Fruit fly (Drosophila melanogaster): ENCODE data around the gene Idgf2.

Gene Idgf2

DNA sequence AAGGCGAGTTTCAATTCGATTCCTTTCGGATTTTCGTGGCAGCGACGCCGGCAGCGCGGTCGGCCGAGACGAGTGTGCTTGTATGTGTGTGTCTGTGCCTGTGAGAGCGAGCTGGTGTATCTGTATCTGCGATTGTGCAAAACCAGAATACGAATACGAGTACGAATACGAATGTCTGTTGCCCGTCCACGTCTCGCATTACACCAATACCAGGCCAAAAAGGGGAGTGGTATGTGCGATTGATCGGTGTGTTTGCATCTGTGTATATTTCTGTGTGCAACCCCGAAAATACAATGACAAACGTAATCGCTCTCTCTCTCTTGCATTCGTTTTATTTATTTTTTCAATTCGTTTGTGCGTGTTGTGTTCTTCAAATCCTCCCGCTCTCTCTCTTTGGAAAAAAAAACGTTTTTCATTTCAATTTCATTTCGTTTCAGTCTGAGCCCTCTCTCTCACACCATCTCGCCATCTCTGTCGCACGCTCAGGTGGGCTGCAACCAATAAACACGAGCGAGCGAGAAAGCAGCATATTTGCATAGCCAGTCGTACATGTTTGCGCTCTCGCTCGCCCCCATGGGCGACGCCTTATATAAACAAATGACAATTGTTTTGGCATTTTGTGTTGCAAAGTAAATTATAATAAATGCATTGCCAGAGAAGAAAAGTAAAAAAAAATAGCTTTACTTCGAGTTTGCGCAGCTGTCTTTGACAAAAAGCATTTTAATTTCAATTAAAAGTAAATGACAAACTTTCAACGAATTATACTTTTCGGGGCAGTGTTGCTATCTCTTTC is 39.1 kb downstream of the Idgf2 start (continued):
- TF ChIP-seq bbx (GFP tag; IDR thresholded peaks at IDR 0.05; ENCODE audit: partially characterized antibody) = no peak
- TF ChIP-seq CG17361 (GFP tag; IDR thresholded peaks at IDR 0.05) = peak; percentile 32; the same call in 1 of the 3 replicates
- TF ChIP-seq CG8478 (optimal IDR thresholded peaks at IDR 0.05) = peak; percentile 94
- peak; percentile 56; the same call in 2 of the 3 replicates for TF ChIP-seq CG2199 (GFP tag; IDR thresholded peaks at IDR 0.05)
- TF ChIP-seq emc (GFP tag; optimal IDR thresholded peaks at IDR 0.05) = no peak
- no peak for TF ChIP-seq CG8765 (GFP tag; IDR thresholded peaks at IDR 0.05)
- TF ChIP-seq CG10543 (GFP tag; optimal IDR thresholded peaks at IDR 0.05) = peak; percentile 20
- TF ChIP-seq CHES-1-like (GFP tag; optimal IDR thresholded peaks at IDR 0.05) = peak; percentile 12
- peak; percentile 48 for TF ChIP-seq CG6813 (GFP tag; optimal IDR thresholded peaks at IDR 0.05)
- TF ChIP-seq rib (GFP tag; IDR thresholded peaks at IDR 0.05) = 0 out of 2 replicates have a peak, but pooled peaks have one; percentile 19
- TF ChIP-seq trh (GFP tag; optimal IDR thresholded peaks at IDR 0.05) = no peak
- TF ChIP-seq lola (GFP tag; optimal IDR thresholded peaks at IDR 0.05) = no peak
- no peak for TF ChIP-seq CG2202 (tag; optimal IDR thresholded peaks at IDR 0.05)
- TF ChIP-seq CG4854 (GFP tag; optimal IDR thresholded peaks at IDR 0.05) = peak; percentile 46
- TF ChIP-seq zfh2 (GFP tag; optimal IDR thresholded peaks at IDR 0.05) = peak; percentile 18
- no peak for TF ChIP-seq Usf (GFP tag; optimal IDR thresholded peaks at IDR 0.05)
- TF ChIP-seq CG9609 (GFP tag; optimal IDR thresholded peaks at IDR 0.05) = peak; percentile 33
- TF ChIP-seq chif (GFP tag; optimal IDR thresholded peaks at IDR 0.05) = peak; percentile 35 to 38
- peak; percentile 19 for TF ChIP-seq slp2 (GFP tag; optimal IDR thresholded peaks at IDR 0.05)
- TF ChIP-seq CG17912 (GFP tag; optimal IDR thresholded peaks at IDR 0.05) = no peak
- peak; percentile 11 for TF ChIP-seq stwl (tag; optimal IDR thresholded peaks at IDR 0.05)
- TF ChIP-seq CG4617 (GFP tag; optimal IDR thresholded peaks at IDR 0.05; ENCODE audit: borderline replicate concordance) = peak; percentile 7
- TF ChIP-seq ato (GFP tag; IDR thresholded peaks at IDR 0.05; ENCODE audit: partially characterized antibody) = no peak
- TF ChIP-seq p53 (GFP tag; optimal IDR thresholded peaks at IDR 0.05) = peak; percentile 2
- no peak for TF ChIP-seq Myb (GFP tag; optimal IDR thresholded peaks at IDR 0.05)
- TF ChIP-seq MBD-R2 (GFP tag; IDR thresholded peaks at IDR 0.05) = no peak
- no peak for TF ChIP-seq CG7271 (tag; optimal IDR thresholded peaks at IDR 0.05)
- no peak for TF ChIP-seq CG15073 (GFP tag; optimal IDR thresholded peaks at IDR 0.05)
- peak; percentile 95 for TF ChIP-seq Nf-YA (GFP tag; IDR thresholded peaks at IDR 0.05)
- peak; percentile 23 for TF ChIP-seq CG17568 (GFP tag; optimal IDR thresholded peaks at IDR 0.05)
- TF ChIP-seq CG13624 (GFP tag; optimal IDR thresholded peaks at IDR 0.05) = peak; percentile 10
- peak; percentile 3 for TF ChIP-seq CG13424 (tag; optimal IDR thresholded peaks at IDR 0.05)
- no peak for TF ChIP-seq CG10431 (GFP tag; optimal IDR thresholded peaks at IDR 0.05)
- TF ChIP-seq Med (GFP tag) = peak; percentile 93
- TF ChIP-seq CG17385 (GFP tag; optimal IDR thresholded peaks at IDR 0.05) = no peak
- TF ChIP-seq Doc3 (GFP tag; IDR thresholded peaks at IDR 0.05; ENCODE audit: partially characterized antibody) = no peak
- peak; percentile 89 for TF ChIP-seq cg (GFP tag; optimal IDR thresholded peaks at IDR 0.05)
- no peak for TF ChIP-seq ssp (GFP tag; IDR thresholded peaks at IDR 0.05)
- TF ChIP-seq CG4707 (GFP tag; optimal IDR thresholded peaks at IDR 0.05) = peak; percentile 33
- TF ChIP-seq h (optimal IDR thresholded peaks at IDR 0.05) = no peak
- no peak for TF ChIP-seq zf30C (GFP tag; optimal IDR thresholded peaks at IDR 0.05)
- TF ChIP-seq HmgD (GFP tag; optimal IDR thresholded peaks at IDR 0.05) = peak; percentile 81
- no peak for TF ChIP-seq az2 (GFP tag; optimal IDR thresholded peaks at IDR 0.05)
- TF ChIP-seq CG10979 (tag; optimal IDR thresholded peaks at IDR 0.05) = no peak
- TF ChIP-seq ash1 (GFP tag; optimal IDR thresholded peaks at IDR 0.05) = no peak
- TF ChIP-seq CG9727 (GFP tag; optimal IDR thresholded peaks at IDR 0.05) = peak; percentile 70
- TF ChIP-seq jumu (GFP tag; optimal IDR thresholded peaks at IDR 0.05) = no peak
- TF ChIP-seq Drgx (GFP tag; IDR thresholded peaks at IDR 0.05) = no peak
- no peak for TF ChIP-seq D19A (tag; optimal IDR thresholded peaks at IDR 0.05)
- TF ChIP-seq NfI (GFP tag; optimal IDR thresholded peaks at IDR 0.05) = peak; percentile 27

All from whole organism, embryonic.